Worm (Caenorhabditis elegans) whole organism, mixed stage, embryonic: ENCODE data around the gene nhr-251.

Experiments used
- M03D4.4 ChIP-seq: sonication (generic microtip); optimal IDR thresholded peaks from 2 replicates; lab custom pipeline; 2017; ENCODE audit warnings: mild to moderate bottlenecking, missing genetic modification characterization, missing compliant biosample characterization
- bed-3 ChIP-seq: fragments of 200-800 bp; sonication (Bioruptor generic); optimal IDR thresholded peaks from 3 replicates; lab custom pipeline; 2018; ENCODE audit warnings: mild to moderate bottlenecking, missing genetic modification characterization, moderate library complexity, missing compliant biosample characterization
- blmp-1 ChIP-seq: fragments of 150-350 bp; optimal IDR thresholded peaks from 2 replicates; lab custom pipeline; 2014; ENCODE audit warnings: missing biosample characterization, missing genetic modification characterization
- ceh-39 ChIP-seq: fragments of 150-350 bp; optimal IDR thresholded peaks from 2 replicates; lab custom pipeline; 2014; ENCODE audit warnings: missing biosample characterization, missing genetic modification characterization
- ceh-43 ChIP-seq: fragments of 200-800 bp; sonication (Bioruptor generic); optimal IDR thresholded peaks from 2 replicates; lab custom pipeline; 2018; ENCODE audit warnings: mild to moderate bottlenecking, missing genetic modification characterization, moderate library complexity, missing compliant biosample characterization
- ces-1 ChIP-seq: fragments of 150-350 bp; optimal IDR thresholded peaks from 2 replicates; lab custom pipeline; 2014; ENCODE audit warnings: missing biosample characterization, missing genetic modification reagents, missing genetic modification characterization
- cnd-1 ChIP-seq: fragments of 200-800 bp; sonication (Bioruptor generic); optimal IDR thresholded peaks from 2 replicates; lab custom pipeline; 2018; ENCODE audit warnings: mild to moderate bottlenecking, missing genetic modification characterization, missing compliant biosample characterization
- drap-1 ChIP-seq: fragments of 200-800 bp; sonication (Bioruptor generic); optimal IDR thresholded peaks from 3 replicates; lab custom pipeline; 2018; ENCODE audit warnings: mild to moderate bottlenecking, missing genetic modification characterization, missing compliant biosample characterization
- elt-3 ChIP-seq: fragments of 150-350 bp; optimal IDR thresholded peaks from 2 replicates; lab custom pipeline; 2014; ENCODE audit warnings: missing biosample characterization, missing genetic modification characterization
- flh-1 ChIP-seq: fragments of 200-800 bp; sonication (Bioruptor generic); optimal IDR thresholded peaks from 2 replicates; lab custom pipeline; 2018; ENCODE audit warnings: mild to moderate bottlenecking, missing genetic modification characterization, moderate library complexity, missing compliant biosample characterization
- ham-2 ChIP-seq: fragments of 200-800 bp; sonication (Bioruptor generic); optimal IDR thresholded peaks from 2 replicates; lab custom pipeline; 2018; ENCODE audit warnings: mild to moderate bottlenecking, missing genetic modification characterization, missing compliant biosample characterization
- hlh-1 ChIP-seq: fragments of 150-350 bp; optimal IDR thresholded peaks from 2 replicates; lab custom pipeline; 2014; ENCODE audit warnings: missing biosample characterization, missing genetic modification reagents, missing genetic modification characterization
- lin-13 ChIP-seq: fragments of 150-350 bp; optimal IDR thresholded peaks from 2 replicates; lab custom pipeline; 2014; ENCODE audit warnings: missing biosample characterization, missing genetic modification characterization
- lin-32 ChIP-seq: fragments of 200-800 bp; sonication (Bioruptor generic); optimal IDR thresholded peaks from 2 replicates; lab custom pipeline; 2018; ENCODE audit warnings: mild to moderate bottlenecking, missing genetic modification characterization, missing compliant biosample characterization
- lsy-2 ChIP-seq: fragments of 150-350 bp; optimal IDR thresholded peaks from 2 replicates; lab custom pipeline; 2014; ENCODE audit warnings: missing biosample characterization, missing genetic modification characterization
- mab-5 ChIP-seq: fragments of 150-350 bp; optimal IDR thresholded peaks from 2 replicates; lab custom pipeline; 2014; ENCODE audit warnings: missing biosample characterization, missing genetic modification characterization
- mep-1 ChIP-seq: fragments of 150-350 bp; optimal IDR thresholded peaks from 2 replicates; lab custom pipeline; 2017; ENCODE audit warnings: missing biosample characterization, missing genetic modification reagents, missing genetic modification characterization, inconsistent platforms
- mls-2 ChIP-seq: sonication (generic microtip); optimal IDR thresholded peaks from 2 replicates; lab custom pipeline; 2016; ENCODE audit warnings: mild to moderate bottlenecking, missing genetic modification characterization, moderate library complexity, missing compliant biosample characterization
- nhr-12 ChIP-seq: fragments of 150-350 bp; optimal IDR thresholded peaks from 2 replicates; lab custom pipeline; 2014; ENCODE audit warnings: missing biosample characterization, missing genetic modification characterization
- nhr-2 ChIP-seq: fragments of 150-350 bp; optimal IDR thresholded peaks from 2 replicates; lab custom pipeline; 2014; ENCODE audit warnings: missing biosample characterization, missing genetic modification characterization
- nhr-237 ChIP-seq: fragments of 150-350 bp; optimal IDR thresholded peaks from 2 replicates; lab custom pipeline; 2014; ENCODE audit warnings: missing biosample characterization, missing genetic modification characterization
- nhr-28 ChIP-seq: fragments of 150-350 bp; optimal IDR thresholded peaks from 2 replicates; lab custom pipeline; 2014; ENCODE audit warnings: missing biosample characterization, missing genetic modification characterization
- nhr-76 ChIP-seq: sonication (generic microtip); optimal IDR thresholded peaks from 2 replicates; lab custom pipeline; 2017; ENCODE audit warnings: missing biosample characterization, missing genetic modification characterization
- pha-4 ChIP-seq: fragments of 150-350 bp; optimal IDR thresholded peaks from 2 replicates; lab custom pipeline; 2018; ENCODE audit warnings: missing biosample characterization, missing genetic modification reagents, missing genetic modification characterization
- sem-2 ChIP-seq: fragments of 200-800 bp; sonication (Bioruptor generic); optimal IDR thresholded peaks from 2 replicates; lab custom pipeline; 2018; ENCODE audit warnings: mild to moderate bottlenecking, missing genetic modification characterization, missing compliant biosample characterization
- snpc-4 ChIP-seq: fragments of 150-350 bp; optimal IDR thresholded peaks from 2 replicates; lab custom pipeline; 2014; ENCODE audit warnings: missing biosample characterization, missing genetic modification characterization
- sptf-1 ChIP-seq: sonication (generic microtip); optimal IDR thresholded peaks from 2 replicates; lab custom pipeline; 2017; ENCODE audit warnings: mild to moderate bottlenecking, missing genetic modification characterization, moderate library complexity, missing compliant biosample characterization
- tbx-8 ChIP-seq: fragments of 200-800 bp; sonication (Bioruptor generic); optimal IDR thresholded peaks from 2 replicates; lab custom pipeline; 2018; ENCODE audit warnings: mild to moderate bottlenecking, missing genetic modification characterization, moderate library complexity, missing compliant biosample characterization
- unc-120 ChIP-seq: sonication (generic microtip); optimal IDR thresholded peaks from 2 replicates; lab custom pipeline; 2017; ENCODE audit warnings: missing genetic modification characterization, missing compliant biosample characterization; ENCODE audit not compliant: poor library complexity, severe bottlenecking
- unc-39 ChIP-seq: fragments of 150-350 bp; optimal IDR thresholded peaks from 2 replicates; lab custom pipeline; 2014; ENCODE audit warnings: missing biosample characterization, missing genetic modification characterization
- unc-62 ChIP-seq: fragments of 150-350 bp; optimal IDR thresholded peaks from 2 replicates; lab custom pipeline; 2014; ENCODE audit warnings: missing biosample characterization, missing genetic modification reagents, missing genetic modification characterization
- zip-8 ChIP-seq: fragments of 150-350 bp; optimal IDR thresholded peaks from 2 replicates; lab custom pipeline; 2014; ENCODE audit warnings: missing biosample characterization, missing genetic modification characterization
- ztf-11 ChIP-seq: fragments of 150-350 bp; optimal IDR thresholded peaks from 2 replicates; lab custom pipeline; 2014; ENCODE audit warnings: missing biosample characterization, missing genetic modification characterization

Gene nhr-251

ce11 chrV:626321-626720 lies 26.0 kb downstream of the nhr-251 start, which contains the start of gene F48G7.7:
Gene F48G7.7, minus strand, starts transcription at chrV:626421.
- TF ChIP-seq mab-5 (tag; lab: Kevin White, UChicago) (no peak), lin-13 (tag; lab: Kevin White, UChicago) (no peak), bed-3 (GFP tag; lab: Kevin White, UChicago) (no peak), tbx-8 (GFP tag; lab: Kevin White, UChicago) (no peak), ztf-11 (tag; lab: Kevin White, UChicago) (no peak), elt-3 (tag; lab: Kevin White, UChicago) (no peak), flh-1 (GFP tag; lab: Kevin White, UChicago) (no peak), nhr-12 (tag; lab: Kevin White, UChicago) (no peak), nhr-2 (tag; lab: Kevin White, UChicago) (no peak), unc-120 (tag; lab: Kevin White, UChicago) (no peak), unc-62 (GFP tag; lab: Kevin White, UChicago) (no peak), snpc-4 (tag; lab: Kevin White, UChicago) (no peak), ham-2 (GFP tag; lab: Kevin White, UChicago) (no peak)

DNA sequence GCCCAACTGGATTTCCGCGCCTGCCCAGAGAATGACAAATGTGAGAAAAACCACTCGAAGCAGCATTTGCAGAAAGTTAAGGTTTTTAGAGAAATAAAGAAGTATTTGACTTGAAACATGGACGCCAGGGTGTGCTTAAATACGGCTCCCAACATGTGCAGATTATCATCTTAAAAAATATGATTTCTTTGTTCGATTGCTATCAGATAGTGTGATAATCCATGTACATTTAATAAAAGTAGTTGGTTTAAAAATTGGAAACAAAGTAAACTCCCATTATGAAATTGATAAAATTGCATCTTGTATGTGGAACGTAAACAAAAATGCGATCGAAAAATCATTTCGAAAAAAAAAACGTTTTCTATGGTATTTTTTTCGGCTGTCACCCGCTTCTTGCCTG lies 27.3 kb downstream of the nhr-251 start, which contains the start of gene F48G7.8:
F48G7.8 (minus strand) TSS at position 101 of the 400 bp plus-strand sequence.
- TF ChIP-seq drap-1 (GFP tag; lab: Kevin White, UChicago) (no peak), pha-4 (tag; lab: Kevin White, UChicago) (no peak), nhr-12 (tag; lab: Kevin White, UChicago) (no peak), cnd-1 (tag; lab: Kevin White, UChicago) (no peak), bed-3 (GFP tag; lab: Kevin White, UChicago) (no peak), nhr-28 (no peak), tbx-8 (GFP tag; lab: Kevin White, UChicago) (no peak), snpc-4 (tag; lab: Kevin White, UChicago) (no peak), lin-32 (no peak), mab-5 (tag; lab: Kevin White, UChicago) (no peak), unc-39 (tag; lab: Kevin White, UChicago) (no peak), mep-1 (tag; lab: Kevin White, UChicago) (no peak), elt-3 (tag; lab: Kevin White, UChicago) (no peak), ces-1 (GFP tag; lab: Kevin White, UChicago) (no peak), sem-2 (no peak), zip-8 (no peak), blmp-1 (tag; lab: Kevin White, UChicago) (no peak), lsy-2 (tag; lab: Kevin White, UChicago) (no peak), hlh-1 (tag; lab: Kevin White, UChicago) (no peak)

ce11 chrV:628527-628926 lies 28.2 kb downstream of the nhr-251 start, which contains the start of gene F48G7.9:
Gene F48G7.9, minus strand, starts transcription at chrV:628627.
- TF ChIP-seq nhr-2 (tag; lab: Kevin White, UChicago) (no peak), mep-1 (tag; lab: Kevin White, UChicago) (no peak), lsy-2 (tag; lab: Kevin White, UChicago) (no peak), tbx-8 (GFP tag; lab: Kevin White, UChicago) (no peak), nhr-28 (no peak)

DNA sequence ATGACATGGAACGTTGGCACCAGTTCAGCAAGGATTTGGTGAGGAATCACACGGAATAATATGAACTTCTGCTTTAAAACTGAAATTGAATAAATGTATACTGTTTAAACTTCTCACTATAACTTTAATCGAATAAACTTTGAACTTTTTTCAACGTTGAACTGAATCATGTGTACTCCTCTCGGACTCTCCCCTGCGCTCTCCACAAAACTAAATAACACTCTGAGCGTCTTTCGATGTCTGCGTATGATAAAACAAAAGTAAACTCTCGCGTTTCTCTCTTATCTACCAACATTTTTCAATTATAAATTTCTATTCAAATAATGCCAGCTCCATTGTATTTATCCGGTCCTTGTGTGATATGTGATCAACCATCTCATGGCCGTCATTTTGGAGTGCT lies 31.5 kb downstream of the nhr-251 start:
- TF ChIP-seq nhr-76 (tag; lab: Kevin White, UChicago) (no peak), ceh-43 (no peak), sptf-1 (tag; lab: Kevin White, UChicago) (no peak), M03D4.4 (tag; lab: Kevin White, UChicago) (no peak), mls-2 (tag; lab: Kevin White, UChicago) (no peak), elt-3 (tag; lab: Kevin White, UChicago) (no peak)

ce11 chrV:634855-635254 lies 34.5 kb downstream of the nhr-251 start, which contains the start of gene F48G7.10:
Gene F48G7.10, minus strand, starts transcription at chrV:634955.
- no peak for TF ChIP-seq cnd-1 (tag; lab: Kevin White, UChicago)
- TF ChIP-seq nhr-237 (tag; lab: Kevin White, UChicago): no peak
- TF ChIP-seq unc-120 (tag; lab: Kevin White, UChicago): no peak
- no peak for TF ChIP-seq hlh-1 (tag; lab: Kevin White, UChicago)
- no peak for TF ChIP-seq ceh-39
- TF ChIP-seq snpc-4 (tag; lab: Kevin White, UChicago): no peak
- TF ChIP-seq lin-13 (tag; lab: Kevin White, UChicago): no peak
- TF ChIP-seq blmp-1 (tag; lab: Kevin White, UChicago): no peak
- no peak for TF ChIP-seq sem-2
